Fruit fly (Drosophila melanogaster) whole organism, embryonic: ENCODE data around the gene sr.

Source experiments
- Awh ChIP-seq: fragments of 200-800 bp; sonication (Bioruptor generic); IDR thresholded peaks from 2 replicates; pipeline ENCODE4, ENCODE4 v1.3.6; 2022; ENCODE audit warnings: missing biosample characterization, missing genetic modification characterization
- CG10321 ChIP-seq: fragments of 200-800 bp; sonication (Bioruptor generic); IDR thresholded peaks from 2 replicates; pipeline ENCODE4 v1.3.6; 2022; ENCODE audit warnings: missing biosample characterization, missing genetic modification characterization
- CG10959 ChIP-seq: fragments of 200-800 bp; sonication (Bioruptor generic); IDR thresholded peaks from 2 replicates; pipeline ENCODE4 v1.3.6; 2022; ENCODE audit warnings: missing biosample characterization, missing genetic modification characterization
- CG12391 ChIP-seq: fragments of 200-800 bp; sonication (Bioruptor generic); optimal IDR thresholded peaks from 3 replicates; lab custom pipeline; 2018; ENCODE audit warnings: missing biosample characterization, mild to moderate bottlenecking, missing genetic modification characterization, moderate library complexity
- CG1647 ChIP-seq: fragments of 200-800 bp; sonication (Bioruptor generic); optimal IDR thresholded peaks from 3 replicates; lab custom pipeline; 2016; ENCODE audit warnings: missing biosample characterization, missing genetic modification characterization
- CG16863 ChIP-seq: fragments of 200-800 bp; sonication (Bioruptor generic); optimal IDR thresholded peaks from 3 replicates; lab custom pipeline; 2016; ENCODE audit warnings: missing biosample characterization, missing genetic modification characterization
- CG18262 ChIP-seq: fragments of 200-800 bp; optimal IDR thresholded peaks from 3 replicates; lab custom pipeline; 2019; ENCODE audit warnings: missing biosample characterization, mild to moderate bottlenecking, missing genetic modification characterization, moderate library complexity
- CG2199 ChIP-seq: fragments of 200-800 bp; sonication (Bioruptor generic); IDR thresholded peaks from 3 replicates; pipeline ENCODE4 v1.3.6; 2022; ENCODE audit warnings: missing biosample characterization, missing genetic modification characterization
- CG2678 ChIP-seq: fragments of 200-800 bp; sonication (Bioruptor generic); optimal IDR thresholded peaks from 3 replicates; lab custom pipeline; 2019; ENCODE audit warnings: missing biosample characterization, mild to moderate bottlenecking, missing genetic modification characterization, moderate library complexity
- CG30403 ChIP-seq: fragments of 200-800 bp; sonication (Bioruptor generic); optimal IDR thresholded peaks from 3 replicates; lab custom pipeline; 2016; ENCODE audit warnings: missing biosample characterization, missing genetic modification characterization
- CG4730 ChIP-seq: fragments of 200-800 bp; sonication (Bioruptor generic); IDR thresholded peaks from 2 replicates; pipeline ENCODE4 v1.3.6; 2022; ENCODE audit warnings: missing biosample characterization, missing genetic modification characterization
- CG6272 ChIP-seq: fragments of 200-800 bp; sonication (Bioruptor generic); IDR thresholded peaks from 2 replicates; pipeline ENCODE4 v1.3.6; 2022; ENCODE audit warnings: missing biosample characterization, missing genetic modification characterization
- CG6689 ChIP-seq: fragments of 200-800 bp; sonication (Bioruptor generic); IDR thresholded peaks from 2 replicates; pipeline ENCODE4 v1.3.6; 2022; ENCODE audit warnings: missing biosample characterization, missing genetic modification characterization
- CG6854 ChIP-seq: fragments of 200-800 bp; sonication (Bioruptor generic); optimal IDR thresholded peaks from 3 replicates; lab custom pipeline; 2017; ENCODE audit warnings: missing biosample characterization, mild to moderate bottlenecking, missing genetic modification characterization
- CHES-1-like ChIP-seq: fragments of 200-800 bp; sonication (Bioruptor generic); optimal IDR thresholded peaks from 2 replicates; lab custom pipeline; 2016; ENCODE audit warnings: missing biosample characterization, missing genetic modification characterization
- D19A ChIP-seq: fragments of 200-800 bp; optimal IDR thresholded peaks from 3 replicates; lab custom pipeline; 2019; ENCODE audit warnings: missing biosample characterization, mild to moderate bottlenecking, missing genetic modification characterization, moderate library complexity
- Elba2 ChIP-seq: fragments of 200-800 bp; sonication (Bioruptor generic); optimal IDR thresholded peaks from 3 replicates; lab custom pipeline; 2016; ENCODE audit warnings: missing biosample characterization, missing genetic modification characterization
- Ets65A ChIP-seq: fragments of 200-800 bp; sonication (Bioruptor generic); peaks from one replicate; lab custom pipeline; 2016; ENCODE audit warnings: missing biosample characterization, missing genetic modification characterization
- Hmr ChIP-seq: fragments of 200-800 bp; sonication (Bioruptor generic); optimal IDR thresholded peaks from 3 replicates; lab custom pipeline; 2017; ENCODE audit warnings: mild to moderate bottlenecking, missing biosample characterization, missing genetic modification reagents, missing genetic modification characterization
- Hmx ChIP-seq: fragments of 200-800 bp; sonication (Bioruptor generic); optimal IDR thresholded peaks from 2 replicates; lab custom pipeline; 2016; ENCODE audit warnings: missing biosample characterization, missing genetic modification characterization
- Hr39 ChIP-seq: fragments of >200 bp; optimal IDR thresholded peaks from 2 replicates; lab custom pipeline; 2017
- Med ChIP-seq: fragments of 200-800 bp; sonication (Bioruptor generic); peaks from one replicate; lab custom pipeline; 2016; ENCODE audit warnings: missing biosample characterization, missing genetic modification characterization, mild to moderate bottlenecking, inconsistent platforms, moderate library complexity
- Myb ChIP-seq: fragments of 200-800 bp; sonication (Bioruptor generic); optimal IDR thresholded peaks from 2 replicates; lab custom pipeline; 2016; ENCODE audit warnings: missing biosample characterization, missing genetic modification characterization
- NK7.1 ChIP-seq: fragments of 200-800 bp; sonication (Bioruptor generic); optimal IDR thresholded peaks from 3 replicates; lab custom pipeline; 2016; ENCODE audit warnings: missing biosample characterization, missing genetic modification characterization
- Nf-YC ChIP-seq: fragments of 200-800 bp; optimal IDR thresholded peaks from 3 replicates; lab custom pipeline; 2019; ENCODE audit warnings: missing biosample characterization, mild to moderate bottlenecking, missing genetic modification characterization, moderate library complexity
- Pdp1 ChIP-seq, 2 experiments: fragments of 200-800 bp; sonication (Bioruptor generic); optimal IDR thresholded peaks; 3 replicates each; lab custom pipeline; 2016; ENCODE audit warnings: missing biosample characterization in 2 of 2, missing genetic modification characterization in 2 of 2, mild to moderate bottlenecking in 1 of 2, moderate library complexity in 1 of 2
- Sry-δ ChIP-seq: fragments of 200-800 bp; sonication (Bioruptor generic); optimal IDR thresholded peaks from 2 replicates; lab custom pipeline; 2016; ENCODE audit warnings: missing biosample characterization, missing genetic modification characterization
- Stat92E ChIP-seq, 3 experiments: fragments of >200 bp in 2 of 3; fragments of 200-800 bp in 1 of 3; sonication (Bioruptor generic) in 1 of 3; optimal IDR thresholded peaks; 2 replicates each; lab custom pipeline; 2017 to 2019; ENCODE audit warnings: missing biosample characterization in 3 of 3, missing genetic modification characterization in 3 of 3, mild to moderate bottlenecking in 1 of 3, moderate library complexity in 1 of 3
- Xbp1 ChIP-seq: fragments of 200-800 bp; sonication (Bioruptor generic); optimal IDR thresholded peaks from 3 replicates; lab custom pipeline; 2016; ENCODE audit warnings: missing biosample characterization, mild to moderate bottlenecking, missing genetic modification characterization
- Xrp1 ChIP-seq: fragments of 200-800 bp; sonication (Bioruptor generic); IDR thresholded peaks from 2 replicates; pipeline ENCODE4 v1.3.6; 2022; ENCODE audit warnings: missing biosample characterization, missing genetic modification characterization
- az2 ChIP-seq: fragments of 200-800 bp; sonication (Bioruptor generic); optimal IDR thresholded peaks from 3 replicates; lab custom pipeline; 2016; ENCODE audit warnings: missing biosample characterization, missing genetic modification characterization
- bbx ChIP-seq: fragments of 200-800 bp; sonication (Bioruptor generic); IDR thresholded peaks from 2 replicates; pipeline ENCODE4 v1.3.6; 2022; ENCODE audit warnings: missing biosample characterization, missing genetic modification characterization; ENCODE audit not compliant: partially characterized antibody
- bcd ChIP-seq: fragments of 200-800 bp; sonication (Bioruptor generic); optimal IDR thresholded peaks from 2 replicates; lab custom pipeline; 2017; ENCODE audit warnings: missing biosample characterization, mild to moderate bottlenecking, missing genetic modification characterization
- disco-r ChIP-seq: fragments of 200-800 bp; sonication (Bioruptor generic); optimal IDR thresholded peaks from 2 replicates; lab custom pipeline; 2016; ENCODE audit warnings: missing biosample characterization, missing genetic modification characterization
- dysf ChIP-seq: fragments of 200-800 bp; sonication (Bioruptor generic); IDR thresholded peaks from 3 replicates; pipeline ENCODE4 v1.3.6; 2022; ENCODE audit warnings: missing biosample characterization, missing genetic modification characterization
- ftz-f1 ChIP-seq: fragments of 200-800 bp; sonication (Bioruptor generic); optimal IDR thresholded peaks from 2 replicates; lab custom pipeline; 2016; ENCODE audit warnings: missing biosample characterization, missing genetic modification characterization
- fu2 ChIP-seq: fragments of 200-800 bp; sonication (Bioruptor generic); optimal IDR thresholded peaks from 2 replicates; lab custom pipeline; 2016; ENCODE audit warnings: missing biosample characterization, missing genetic modification characterization
- ham ChIP-seq: fragments of 200-800 bp; sonication (Bioruptor generic); IDR thresholded peaks from 2 replicates; pipeline ENCODE4 v1.3.6; 2022; ENCODE audit warnings: missing biosample characterization, missing genetic modification characterization
- hth ChIP-seq: fragments of >200 bp; optimal IDR thresholded peaks from 2 replicates; lab custom pipeline; 2017; ENCODE audit warnings: inconsistent platforms
- ind ChIP-seq: fragments of 200-800 bp; sonication (Bioruptor generic); optimal IDR thresholded peaks from 3 replicates; lab custom pipeline; 2016; ENCODE audit warnings: missing biosample characterization, missing genetic modification characterization
- ken ChIP-seq: fragments of 200-800 bp; sonication (Bioruptor generic); IDR thresholded peaks from 3 replicates; pipeline ENCODE4 v1.3.6; 2022; ENCODE audit warnings: missing biosample characterization, missing genetic modification characterization
- lbe ChIP-seq: fragments of 200-800 bp; sonication (Bioruptor generic); optimal IDR thresholded peaks from 2 replicates; lab custom pipeline; 2016; ENCODE audit warnings: missing biosample characterization, mild to moderate bottlenecking, missing genetic modification characterization
- lola ChIP-seq, 3 experiments: fragments of >200 bp in 2 of 3; fragments of 200-800 bp in 1 of 3; sonication (Bioruptor generic) in 1 of 3; optimal IDR thresholded peaks; 2 replicates each; lab custom pipeline; 2017 to 2019; ENCODE audit warnings: missing biosample characterization in 3 of 3, missing genetic modification characterization in 3 of 3, mild to moderate bottlenecking in 1 of 3, moderate library complexity in 1 of 3
- lov ChIP-seq, 2 experiments: fragments of 200-800 bp in 1 of 2; fragments of >200 bp in 1 of 2; sonication (Bioruptor generic) in 1 of 2; IDR thresholded peaks in 1 of 2; optimal IDR thresholded peaks in 1 of 2; 2 replicates in 1 of 2; 3 replicates in 1 of 2; pipeline versions ENCODE4 v1.3.6 to Lab custom; 2017 to 2022; ENCODE audit warnings: missing biosample characterization in 1 of 2, missing genetic modification characterization in 1 of 2
- oc ChIP-seq: fragments of 200-800 bp; sonication (Bioruptor generic); optimal IDR thresholded peaks from 2 replicates; lab custom pipeline; 2018; ENCODE audit warnings: missing biosample characterization, mild to moderate bottlenecking, missing genetic modification characterization, moderate library complexity
- onecut ChIP-seq: fragments of 200-800 bp; sonication (Bioruptor generic); IDR thresholded peaks from 2 replicates; pipeline ENCODE4 v1.3.6; 2022; ENCODE audit warnings: missing biosample characterization, missing genetic modification characterization
- otp ChIP-seq: fragments of 200-800 bp; sonication (Bioruptor generic); IDR thresholded peaks from 3 replicates; pipeline ENCODE4, ENCODE4 v1.3.6; 2022; ENCODE audit warnings: missing biosample characterization, missing genetic modification characterization
- pros ChIP-seq: fragments of 200-800 bp; sonication (Bioruptor generic); optimal IDR thresholded peaks from 3 replicates; lab custom pipeline; 2019; ENCODE audit warnings: missing biosample characterization, mild to moderate bottlenecking, missing genetic modification characterization, moderate library complexity
- row ChIP-seq: fragments of 200-800 bp; sonication (Bioruptor generic); IDR thresholded peaks from 3 replicates; pipeline ENCODE4 v1.3.6; 2022; ENCODE audit warnings: missing biosample characterization, missing genetic modification characterization
- sim ChIP-seq: fragments of 200-800 bp; sonication (Bioruptor generic); IDR thresholded peaks from 2 replicates; pipeline ENCODE4 v1.3.6; 2022; ENCODE audit warnings: missing biosample characterization, missing genetic modification characterization
- sob ChIP-seq: fragments of 200-800 bp; sonication (Bioruptor generic); IDR thresholded peaks from 2 replicates; pipeline ENCODE4 v1.3.6; 2022; ENCODE audit warnings: missing biosample characterization, missing genetic modification characterization
- tna ChIP-seq: fragments of 200-800 bp; sonication (Bioruptor generic); IDR thresholded peaks from 2 replicates; pipeline ENCODE4 v1.3.6; 2022; ENCODE audit warnings: missing biosample characterization, missing genetic modification characterization; ENCODE audit not compliant: partially characterized antibody
- yki ChIP-seq: fragments of >200 bp; optimal IDR thresholded peaks from 3 replicates; lab custom pipeline; 2018
- zfh1 ChIP-seq: fragments of 200-800 bp; sonication (Bioruptor generic); IDR thresholded peaks from 3 replicates; pipeline ENCODE4 v1.3.6; 2022; ENCODE audit warnings: missing biosample characterization, missing genetic modification characterization

Gene sr

DNA sequence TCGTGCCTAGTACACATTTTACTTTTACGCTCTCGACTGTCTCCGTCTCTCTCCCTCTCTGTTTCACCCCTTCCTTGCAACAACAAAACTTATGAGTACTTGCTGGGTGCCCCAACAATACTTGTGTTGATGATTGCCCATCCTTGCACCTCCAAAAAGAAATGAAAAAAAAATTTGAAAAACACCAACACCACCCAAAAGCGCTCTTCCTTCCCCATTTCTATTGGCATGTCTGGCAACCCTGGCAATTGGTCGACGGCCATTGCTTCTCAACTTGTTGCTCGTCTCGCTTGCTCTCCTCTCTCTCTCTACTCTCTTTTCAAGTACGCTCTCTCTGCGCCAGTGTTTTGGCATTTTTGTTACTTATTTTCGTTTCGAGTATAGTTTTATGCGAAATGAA lies 77.8 kb downstream of the sr start (continued):
- TF ChIP-seq disco-r (GFP tag; lab: Kevin White, UChicago) (no peak), yki (lab: Kevin White, UChicago) (peak; percentile 88), sim (GFP tag; lab: Robert Waterston, UW) (no peak), ftz-f1 (GFP tag; lab: Kevin White, UChicago) (peak; percentile 15), lbe (GFP tag; lab: Kevin White, UChicago) (no peak), hth (lab: Kevin White, UChicago) (no peak), Hr39 (lab: Kevin White, UChicago) (no peak), onecut (peak; percentile 36; the same call in 1 of the 2 replicates), pros (no peak), ham (no peak), D19A (no peak), CG1647 (no peak), CG10321 (GFP tag; lab: Robert Waterston, UW) (no peak), CHES-1-like (GFP tag; lab: Kevin White, UChicago) (peak; percentile 3), Sry-δ (peak; percentile 22), row (peak; percentile 63), Hmr (GFP tag; lab: Kevin White, UChicago) (peak; percentile 38), ind (GFP tag; lab: Kevin White, UChicago) (no peak), CG30403 (GFP tag; lab: Kevin White, UChicago) (peak; percentile 22), Elba2 (no peak), CG6854 (GFP tag; lab: Kevin White, UChicago) (no peak), Pdp1 (GFP tag; optimal IDR thresholded peaks at IDR 0.05; lab: Kevin White, UChicago) (no peak), CG2678 (peak; percentile 56), otp (GFP tag; lab: Robert Waterston, UW) (no peak), lov (optimal IDR thresholded peaks at IDR 0.05; lab: Kevin White, UChicago) (no peak), lov (GFP tag; IDR thresholded peaks at IDR 0.05; lab: Robert Waterston, UW) (no peak), tna (no peak), oc (tag; lab: Kevin White, UChicago) (no peak), CG6689 (GFP tag; lab: Robert Waterston, UW) (0 out of 2 replicates have a peak, but pooled peaks have one; percentile 11), Awh (GFP tag; lab: Robert Waterston, UW) (no peak), sob (GFP tag; lab: Robert Waterston, UW) (peak; percentile 54), bbx (GFP tag; lab: Robert Waterston, UW) (no peak), lola (GFP tag; optimal IDR thresholded peaks at IDR 0.05; lab: Kevin White, UChicago) (no peak), Hmx (GFP tag; lab: Kevin White, UChicago) (no peak), CG12391 (tag; lab: Kevin White, UChicago) (peak; percentile 31), ken (GFP tag; lab: Robert Waterston, UW) (no peak), CG10959 (GFP tag; lab: Robert Waterston, UW) (no peak), CG4730 (GFP tag; lab: Robert Waterston, UW) (no peak), NK7.1 (GFP tag; lab: Kevin White, UChicago) (no peak)

DNA sequence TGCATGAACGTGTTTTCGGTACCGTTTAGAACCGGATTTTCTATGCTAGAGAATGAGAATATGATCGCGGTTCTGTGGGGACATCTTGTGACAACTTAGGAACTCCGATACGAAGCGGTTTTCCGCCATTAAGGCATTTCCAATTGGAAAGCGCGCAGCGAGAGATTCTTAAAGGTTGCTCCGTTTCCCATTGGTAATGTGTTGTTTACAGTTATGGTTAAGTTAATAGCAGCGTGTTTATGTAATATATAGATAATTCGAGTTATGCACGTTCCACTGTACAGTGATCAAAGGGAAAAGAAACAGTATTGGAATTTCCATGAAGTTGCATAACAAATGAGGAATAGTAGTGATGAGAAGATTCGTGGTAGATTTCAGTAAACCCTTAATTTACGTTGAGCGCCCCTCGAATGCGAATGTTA lies 78.3 kb downstream of the sr start:
- TF ChIP-seq CG6272 (GFP tag; lab: Robert Waterston, UW): no peak
- TF ChIP-seq Myb (GFP tag; lab: Kevin White, UChicago): no peak
- no peak for TF ChIP-seq Ets65A (GFP tag; lab: Kevin White, UChicago)
- no peak for TF ChIP-seq bcd
- TF ChIP-seq az2 (GFP tag; lab: Kevin White, UChicago): peak; percentile 9
- no peak for TF ChIP-seq CG16863 (GFP tag; lab: Kevin White, UChicago)
- TF ChIP-seq fu2: no peak
- TF ChIP-seq Nf-YC (tag; lab: Kevin White, UChicago): no peak
- peak; percentile 61 for TF ChIP-seq Elba2
- TF ChIP-seq Med (GFP tag; lab: Kevin White, UChicago): peak; percentile 75
- peak; percentile 51 for TF ChIP-seq CG18262
- TF ChIP-seq Xrp1 (GFP tag; lab: Robert Waterston, UW): 0 out of 2 replicates have a peak, but pooled peaks have one; percentile 13
- TF ChIP-seq dysf (GFP tag; lab: Robert Waterston, UW): 0 out of 3 replicates have a peak, but pooled peaks have one; percentile 46
- TF ChIP-seq zfh1 (GFP tag; lab: Robert Waterston, UW): no peak
- peak; percentile 81; the same call in 2 of the 3 replicates for TF ChIP-seq CG2199 (GFP tag; lab: Robert Waterston, UW)
- no peak for TF ChIP-seq Stat92E (GFP tag; optimal IDR thresholded peaks at IDR 0.05; lab: Kevin White, UChicago)
- peak; percentile 3 for TF ChIP-seq Xbp1
